Worm (Caenorhabditis elegans) whole organism, L1 larva: Measurements from ENCODE around the gene catp-8.

ENCODE experiments used
- Y116A8C.19 ChIP-seq: sonication (generic microtip); optimal IDR thresholded peaks from 2 replicates; lab custom pipeline; 2016; ENCODE audit warnings: missing compliant biosample characterization, missing genetic modification characterization, borderline replicate concordance
- aha-1 ChIP-seq: fragments of 150-350 bp; optimal IDR thresholded peaks from 2 replicates; lab custom pipeline; 2014; ENCODE audit warnings: missing biosample characterization, missing genetic modification characterization
- alr-1 ChIP-seq: fragments of 200-800 bp; sonication (Bioruptor generic); optimal IDR thresholded peaks from 2 replicates; lab custom pipeline; 2018; ENCODE audit warnings: borderline replicate concordance, mild to moderate bottlenecking, missing genetic modification characterization, missing compliant biosample characterization
- ama-1 ChIP-seq: fragments of 150-350 bp; optimal IDR thresholded peaks from 2 replicates; lab custom pipeline; 2014
- blmp-1 ChIP-seq: fragments of 150-350 bp; optimal IDR thresholded peaks from 2 replicates; lab custom pipeline; 2014; ENCODE audit warnings: missing biosample characterization, missing genetic modification characterization
- ceh-63 ChIP-seq: fragments of 200-800 bp; sonication (Bioruptor generic); optimal IDR thresholded peaks from 2 replicates; lab custom pipeline; 2018; ENCODE audit warnings: mild to moderate bottlenecking, missing genetic modification characterization, missing compliant biosample characterization
- ceh-82 ChIP-seq, 3 experiments: fragments of 150-350 bp in 1 of 3; sonication (generic microtip) in 2 of 3; optimal IDR thresholded peaks; 2 replicates each; lab custom pipeline; 2014 to 2017; ENCODE audit warnings: missing biosample characterization in 3 of 3, missing genetic modification characterization in 3 of 3
- ceh-90 ChIP-seq: sonication (generic microtip); optimal IDR thresholded peaks from 2 replicates; lab custom pipeline; 2016; ENCODE audit warnings: missing genetic modification characterization, missing compliant biosample characterization
- dpl-1 ChIP-seq, 3 experiments: fragments of 150-350 bp in 2 of 3; sonication (generic microtip) in 1 of 3; optimal IDR thresholded peaks; 2 replicates each; lab custom pipeline; 2014 to 2017; ENCODE audit warnings: missing biosample characterization in 3 of 3, missing genetic modification characterization in 3 of 3, missing genetic modification reagents in 3 of 3
- dsc-1 ChIP-seq: sonication (generic microtip); optimal IDR thresholded peaks from 2 replicates; lab custom pipeline; 2016; ENCODE audit warnings: mild to moderate bottlenecking, missing genetic modification characterization, missing compliant biosample characterization
- efl-3 ChIP-seq: fragments of 200-800 bp; sonication (Bioruptor generic); optimal IDR thresholded peaks from 2 replicates; lab custom pipeline; 2018; ENCODE audit warnings: mild to moderate bottlenecking, missing genetic modification characterization, missing compliant biosample characterization
- egl-13 ChIP-seq: sonication (generic microtip); optimal IDR thresholded peaks from 2 replicates; lab custom pipeline; 2016; ENCODE audit warnings: missing genotype, missing genetic modification reagents, missing genetic modification characterization, missing compliant biosample characterization
- elt-2 ChIP-seq: sonication (generic microtip); optimal IDR thresholded peaks from 2 replicates; lab custom pipeline; 2016; ENCODE audit warnings: missing genetic modification characterization, mild to moderate bottlenecking, inconsistent platforms, missing compliant biosample characterization, missing genetic modification reagents
- ets-5 ChIP-seq: fragments of 200-800 bp; sonication (Bioruptor generic); IDR thresholded peaks from 2 replicates; pipeline ENCODE4 v1.3.6; 2022; ENCODE audit warnings: missing genetic modification characterization, missing compliant biosample characterization
- fkh-4 ChIP-seq: sonication (generic microtip); optimal IDR thresholded peaks from 2 replicates; lab custom pipeline; 2016; ENCODE audit warnings: missing compliant biosample characterization, missing genetic modification characterization, borderline replicate concordance
- fkh-8 ChIP-seq: sonication (generic microtip); optimal IDR thresholded peaks from 2 replicates; lab custom pipeline; 2016; ENCODE audit warnings: mild to moderate bottlenecking, missing genetic modification characterization, missing compliant biosample characterization
- fos-1 ChIP-seq: fragments of 150-350 bp; optimal IDR thresholded peaks from 2 replicates; lab custom pipeline; 2014; ENCODE audit warnings: missing biosample characterization, missing genetic modification characterization
- hlh-4 ChIP-seq: sonication (generic microtip); optimal IDR thresholded peaks from 2 replicates; lab custom pipeline; 2016; ENCODE audit warnings: mild to moderate bottlenecking, missing genetic modification characterization, missing compliant biosample characterization
- hpl-2 ChIP-seq: fragments of 150-350 bp; optimal IDR thresholded peaks from 2 replicates; lab custom pipeline; 2014; ENCODE audit warnings: missing biosample characterization, missing genetic modification reagents, missing genetic modification characterization
- isw-1 ChIP-seq: fragments of 200-800 bp; sonication (Bioruptor generic); IDR thresholded peaks from 2 replicates; pipeline ENCODE4 v1.3.6; 2022; ENCODE audit warnings: missing genetic modification characterization, missing compliant biosample characterization
- jun-1 ChIP-seq: fragments of 150-350 bp; optimal IDR thresholded peaks from 2 replicates; lab custom pipeline; 2014; ENCODE audit warnings: missing biosample characterization, missing genetic modification reagents, missing genetic modification characterization
- lin-13 ChIP-seq: fragments of 150-350 bp; optimal IDR thresholded peaks from 2 replicates; lab custom pipeline; 2014; ENCODE audit warnings: missing biosample characterization, missing genetic modification reagents, missing genetic modification characterization
- lin-14 ChIP-seq: fragments of 200-800 bp; sonication (Bioruptor generic); optimal IDR thresholded peaks from 2 replicates; lab custom pipeline; 2018; ENCODE audit warnings: mild to moderate bottlenecking, missing genetic modification characterization, moderate library complexity, missing compliant biosample characterization
- lin-15B ChIP-seq: fragments of 150-350 bp; sonication (generic microtip); optimal IDR thresholded peaks from 3 replicates; lab custom pipeline; 2014; ENCODE audit warnings: missing biosample characterization, missing genetic modification characterization
- lin-35 ChIP-seq, 2 experiments: fragments of 150-350 bp; optimal IDR thresholded peaks; 2 replicates each; lab custom pipeline; 2014; ENCODE audit warnings: missing biosample characterization in 2 of 2, missing genetic modification characterization in 2 of 2, missing genetic modification reagents in 2 of 2
- lin-39 ChIP-seq: fragments of 150-350 bp; optimal IDR thresholded peaks from 2 replicates; lab custom pipeline; 2014; ENCODE audit warnings: missing biosample characterization, missing genetic modification reagents, missing genetic modification characterization
- mep-1 ChIP-seq: fragments of 150-350 bp; optimal IDR thresholded peaks from 2 replicates; lab custom pipeline; 2014; ENCODE audit warnings: missing biosample characterization, missing genetic modification characterization
- nhr-19 ChIP-seq: fragments of 200-800 bp; sonication (Bioruptor generic); conservative IDR thresholded peaks from 2 replicates; pipeline ENCODE4 v1.3.6; 2022; ENCODE audit warnings: missing genetic modification characterization, missing compliant biosample characterization
- nhr-71 ChIP-seq: sonication (generic microtip); optimal IDR thresholded peaks from 2 replicates; lab custom pipeline; 2016; ENCODE audit warnings: mild to moderate bottlenecking, missing genetic modification characterization, moderate library complexity, missing compliant biosample characterization
- nhr-84 ChIP-seq: sonication (generic microtip); optimal IDR thresholded peaks from 2 replicates; lab custom pipeline; 2017; ENCODE audit warnings: missing biosample characterization, missing genetic modification characterization
- nhr-85 ChIP-seq: sonication (generic microtip); peaks from one replicate; lab custom pipeline; 2016; ENCODE audit warnings: missing genetic modification characterization, inconsistent platforms, missing compliant biosample characterization
- skn-1 ChIP-seq: fragments of 150-350 bp; optimal IDR thresholded peaks from 2 replicates; lab custom pipeline; 2014; ENCODE audit warnings: missing biosample characterization, missing genetic modification characterization
- tlp-1 ChIP-seq: fragments of 150-350 bp; optimal IDR thresholded peaks from 2 replicates; lab custom pipeline; 2014; ENCODE audit warnings: missing biosample characterization, missing genetic modification characterization
- unc-130 ChIP-seq: fragments of 150-350 bp; optimal IDR thresholded peaks from 2 replicates; lab custom pipeline; 2017; ENCODE audit warnings: missing biosample characterization, missing genetic modification characterization, inconsistent platforms
- unc-62 ChIP-seq: fragments of 150-350 bp; optimal IDR thresholded peaks from 2 replicates; lab custom pipeline; 2014; ENCODE audit warnings: missing biosample characterization, missing genetic modification reagents, missing genetic modification characterization
- unc-86 ChIP-seq: sonication (generic microtip); optimal IDR thresholded peaks from 2 replicates; lab custom pipeline; 2016; ENCODE audit warnings: missing genetic modification characterization, missing compliant biosample characterization
- unc-98 ChIP-seq: fragments of 200-800 bp; sonication (Bioruptor generic); IDR thresholded peaks from 2 replicates; pipeline ENCODE4 v1.3.6; 2022; ENCODE audit warnings: missing genetic modification characterization, missing compliant biosample characterization
- zag-1 ChIP-seq: fragments of 150-350 bp; optimal IDR thresholded peaks from 2 replicates; lab custom pipeline; 2014; ENCODE audit warnings: missing biosample characterization, missing genetic modification characterization

catp-8 gene

ce11 chrIV:11455824-11456223 is 23.2 kb downstream of the catp-8 start:
- TF ChIP-seq lin-14 (peak; percentile 45), unc-86 (no peak), fkh-8 (no peak), ceh-82 (tag; optimal IDR thresholded peaks at IDR 0.05; lab: Kevin White, UChicago) (peak in 1 of 3 experiments; percentile 14)
- TF ChIP-seq, all 84 proteins: peak for 2

- TF ChIP-seq skn-1 (tag; lab: Kevin White, UChicago) (no peak), ceh-63 (GFP tag; lab: Kevin White, UChicago) (no peak), nhr-84 (no peak), hpl-2 (no peak), alr-1 (tag; lab: Kevin White, UChicago) (no peak), fos-1 (tag; lab: Kevin White, UChicago) (no peak), efl-3 (GFP tag; lab: Kevin White, UChicago) (no peak), lin-39 (tag; lab: Kevin White, UChicago) (no peak), nhr-71 (tag; lab: Kevin White, UChicago) (no peak), fkh-4 (tag; lab: Kevin White, UChicago) (no peak), ama-1 (no peak), isw-1 (GFP tag; lab: Robert Waterston, UW) (no peak), unc-130 (no peak), mep-1 (no peak), lin-14 (no peak), dpl-1 (GFP tag; optimal IDR thresholded peaks at IDR 0.05; lab: Kevin White, UChicago) (no peak), lin-13 (GFP tag; lab: Kevin White, UChicago) (no peak), unc-62 (GFP tag; lab: Kevin White, UChicago) (no peak), zag-1 (no peak)
These were observed 26.1 kb downstream of the catp-8 start for ce11 chrIV:11452928-11453327.

- TF ChIP-seq ceh-90 (tag; lab: Kevin White, UChicago): no peak
- peak; percentile 60 for TF ChIP-seq blmp-1 (tag; lab: Kevin White, UChicago)
- TF ChIP-seq dpl-1 (GFP tag; optimal IDR thresholded peaks at IDR 0.05; lab: Kevin White, UChicago): no peak
- no peak for TF ChIP-seq nhr-19 (GFP tag; lab: Robert Waterston, UW)
- TF ChIP-seq, all 84 proteins: peak for 1
These were observed 40.8 kb downstream of the catp-8 start for ce11 chrIV:11438255-11438654.

- TF ChIP-seq nhr-71 (tag; lab: Kevin White, UChicago): peak; percentile 4
- no peak for TF ChIP-seq jun-1 (tag; lab: Kevin White, UChicago)
- TF ChIP-seq aha-1 (tag; lab: Kevin White, UChicago): no peak
- TF ChIP-seq elt-2 (tag; lab: Kevin White, UChicago): no peak
- no peak for TF ChIP-seq Y116A8C.19 (tag; lab: Kevin White, UChicago)
- TF ChIP-seq egl-13 (tag; lab: Kevin White, UChicago): peak; percentile 10
- no peak for TF ChIP-seq ets-5 (GFP tag; lab: Robert Waterston, UW)
- peak; percentile 92 for TF ChIP-seq dsc-1 (tag; lab: Kevin White, UChicago)
- TF ChIP-seq lin-35 (GFP tag; optimal IDR thresholded peaks at IDR 0.05; lab: Kevin White, UChicago): no peak
- TF ChIP-seq unc-98 (GFP tag; lab: Robert Waterston, UW): no peak
- no peak for TF ChIP-seq tlp-1 (tag; lab: Kevin White, UChicago)
- TF ChIP-seq nhr-85: peak; percentile 45
- no peak for TF ChIP-seq hlh-4 (tag; lab: Kevin White, UChicago)
- no peak for TF ChIP-seq efl-3 (GFP tag; lab: Kevin White, UChicago)
- no peak for TF ChIP-seq lin-15B
These were observed 43.3 kb downstream of the catp-8 start for ce11 chrIV:11435761-11436160.
